Fruit fly (Drosophila melanogaster) whole organism, prepupa: Measurements from ENCODE around the gene lwr.

Experiments
- Blimp-1 ChIP-seq: fragments of 200-800 bp; sonication (Bioruptor generic); optimal IDR thresholded peaks from 3 replicates; lab custom pipeline; 2017; ENCODE audit warnings: missing biosample characterization, missing genetic modification characterization, mild to moderate bottlenecking, moderate library complexity, missing genetic modification reagents
- CG11294 ChIP-seq: fragments of 200-800 bp; sonication (Bioruptor generic); IDR thresholded peaks from 2 replicates; pipeline ENCODE4 v1.3.6; 2022; ENCODE audit warnings: missing biosample characterization, missing genetic modification characterization
- CG11762 ChIP-seq: fragments of 200-800 bp; sonication (Bioruptor generic); optimal IDR thresholded peaks from 3 replicates; lab custom pipeline; 2016; ENCODE audit warnings: missing biosample characterization, missing genetic modification characterization; ENCODE audit not compliant: insufficient read depth
- CG11902 ChIP-seq: fragments of 200-800 bp; sonication (Bioruptor generic); optimal IDR thresholded peaks from 3 replicates; lab custom pipeline; 2016; ENCODE audit warnings: missing biosample characterization, missing genetic modification characterization
- CG15336 ChIP-seq: fragments of 200-800 bp; sonication (Bioruptor generic); IDR thresholded peaks from 2 replicates; pipeline ENCODE4 v1.3.6; 2022; ENCODE audit warnings: missing biosample characterization, missing genetic modification characterization
- CG1621 ChIP-seq: fragments of 200-800 bp; sonication (Bioruptor generic); optimal IDR thresholded peaks from 3 replicates; lab custom pipeline; 2018; ENCODE audit warnings: missing biosample characterization, mild to moderate bottlenecking, missing genetic modification characterization
- CG3032 ChIP-seq: fragments of 200-800 bp; optimal IDR thresholded peaks from 2 replicates; lab custom pipeline; 2019; ENCODE audit warnings: missing biosample characterization, mild to moderate bottlenecking, missing genetic modification characterization, moderate library complexity
- CG31627 ChIP-seq: fragments of 200-800 bp; sonication (Bioruptor generic); optimal IDR thresholded peaks from 3 replicates; lab custom pipeline; 2016; ENCODE audit warnings: missing biosample characterization, missing genetic modification characterization
- CG32006 ChIP-seq: fragments of 200-800 bp; sonication (Bioruptor generic); optimal IDR thresholded peaks from 3 replicates; lab custom pipeline; 2017; ENCODE audit warnings: missing biosample characterization, mild to moderate bottlenecking, missing genetic modification characterization
- CG34406 ChIP-seq: fragments of 200-800 bp; sonication (Bioruptor generic); optimal IDR thresholded peaks from 3 replicates; lab custom pipeline; 2016; ENCODE audit warnings: missing biosample characterization, missing genetic modification characterization
- CG4318 ChIP-seq: fragments of 200-800 bp; sonication (Bioruptor generic); optimal IDR thresholded peaks from 3 replicates; lab custom pipeline; 2017; ENCODE audit warnings: missing biosample characterization, mild to moderate bottlenecking, missing genetic modification characterization
- CG6163 ChIP-seq: fragments of 200-800 bp; sonication (Bioruptor generic); IDR thresholded peaks from 3 replicates; pipeline ENCODE4 v1.3.6; 2022; ENCODE audit warnings: missing biosample characterization, missing genetic modification characterization
- CG6276 ChIP-seq: fragments of 200-800 bp; sonication (Bioruptor generic); optimal IDR thresholded peaks from 2 replicates; lab custom pipeline; 2017; ENCODE audit warnings: missing biosample characterization, mild to moderate bottlenecking, missing genetic modification characterization
- CG6792 ChIP-seq: fragments of 200-800 bp; sonication (Bioruptor generic); optimal IDR thresholded peaks from 3 replicates; lab custom pipeline; 2016; ENCODE audit warnings: missing biosample characterization, missing genetic modification characterization
- CG6808 ChIP-seq: fragments of 200-800 bp; sonication (Bioruptor generic); optimal IDR thresholded peaks from 3 replicates; lab custom pipeline; 2017; ENCODE audit warnings: missing biosample characterization, missing genetic modification characterization, mild to moderate bottlenecking, moderate library complexity, missing genetic modification reagents
- CG6854 ChIP-seq: fragments of 200-800 bp; sonication (Bioruptor generic); optimal IDR thresholded peaks from 2 replicates; lab custom pipeline; 2017; ENCODE audit warnings: missing biosample characterization, mild to moderate bottlenecking, missing genetic modification characterization
- CG7368 ChIP-seq: fragments of 200-800 bp; sonication (Bioruptor generic); optimal IDR thresholded peaks from 3 replicates; lab custom pipeline; 2016; ENCODE audit warnings: missing biosample characterization, missing genetic modification characterization
- CG8119 ChIP-seq: fragments of 200-800 bp; sonication (Bioruptor generic); IDR thresholded peaks from 3 replicates; pipeline ENCODE4 v1.3.6; 2022; ENCODE audit warnings: missing biosample characterization, missing genetic modification characterization
- CG8632 ChIP-seq: fragments of 200-800 bp; sonication (Bioruptor generic); optimal IDR thresholded peaks from 3 replicates; lab custom pipeline; 2016; ENCODE audit warnings: missing biosample characterization, missing genetic modification characterization
- CG9139 ChIP-seq: fragments of 200-800 bp; sonication (Bioruptor generic); optimal IDR thresholded peaks from 3 replicates; lab custom pipeline; 2017; ENCODE audit warnings: missing biosample characterization, mild to moderate bottlenecking, missing genetic modification characterization
- Eip75B ChIP-seq: fragments of 200-800 bp; sonication (Bioruptor generic); optimal IDR thresholded peaks from 3 replicates; lab custom pipeline; 2016; ENCODE audit warnings: missing biosample characterization, missing genetic modification characterization
- Eip78C ChIP-seq: fragments of 200-800 bp; sonication (Bioruptor generic); peaks from one replicate; lab custom pipeline; 2016; ENCODE audit warnings: missing biosample characterization, missing genetic modification characterization
- Eip93F ChIP-seq: fragments of 200-800 bp; sonication (Bioruptor generic); optimal IDR thresholded peaks from 2 replicates; lab custom pipeline; 2016; ENCODE audit warnings: missing biosample characterization, mild to moderate bottlenecking, missing genetic modification characterization
- Ets96B ChIP-seq: fragments of 200-800 bp; optimal IDR thresholded peaks from 2 replicates; lab custom pipeline; 2019; ENCODE audit warnings: missing biosample characterization, mild to moderate bottlenecking, missing genetic modification characterization, moderate library complexity
- Gug ChIP-seq: fragments of 200-800 bp; sonication (Bioruptor generic); IDR thresholded peaks from 2 replicates; pipeline ENCODE4 v1.3.6; 2022; ENCODE audit warnings: missing biosample characterization, missing genetic modification characterization
- Hr38 ChIP-seq: sonication (Bioruptor generic); optimal IDR thresholded peaks from 2 replicates; lab custom pipeline; 2016; ENCODE audit warnings: missing biosample characterization, missing genetic modification characterization
- Lpt ChIP-seq: fragments of 200-800 bp; sonication (Bioruptor generic); optimal IDR thresholded peaks from 3 replicates; lab custom pipeline; 2016; ENCODE audit warnings: missing biosample characterization, missing genetic modification characterization
- Met ChIP-seq: fragments of 200-800 bp; sonication (Bioruptor generic); optimal IDR thresholded peaks from 3 replicates; lab custom pipeline; 2016; ENCODE audit warnings: missing biosample characterization, missing genetic modification characterization
- OdsH ChIP-seq: fragments of 200-800 bp; sonication (Bioruptor generic); optimal IDR thresholded peaks from 3 replicates; lab custom pipeline; 2016; ENCODE audit warnings: missing biosample characterization, missing genetic modification characterization
- Smox ChIP-seq: fragments of 200-800 bp; sonication (Bioruptor generic); optimal IDR thresholded peaks from 3 replicates; lab custom pipeline; 2016; ENCODE audit warnings: missing biosample characterization, missing genetic modification characterization
- Sox102F ChIP-seq: fragments of 200-800 bp; sonication (Bioruptor generic); optimal IDR thresholded peaks from 2 replicates; lab custom pipeline; 2016; ENCODE audit warnings: missing biosample characterization, mild to moderate bottlenecking, missing genetic modification characterization
- Sox14 ChIP-seq: fragments of 200-800 bp; sonication (Bioruptor generic); optimal IDR thresholded peaks from 3 replicates; lab custom pipeline; 2016; ENCODE audit warnings: missing biosample characterization, missing genetic modification characterization
- Sox15 ChIP-seq: fragments of 200-800 bp; sonication (Bioruptor generic); optimal IDR thresholded peaks from 3 replicates; lab custom pipeline; 2016; ENCODE audit warnings: missing biosample characterization, missing genetic modification characterization
- achi ChIP-seq: fragments of 200-800 bp; sonication (Bioruptor generic); optimal IDR thresholded peaks from 3 replicates; lab custom pipeline; 2016; ENCODE audit warnings: missing biosample characterization, missing genetic modification characterization
- acj6 ChIP-seq: fragments of 200-800 bp; sonication (Bioruptor generic); optimal IDR thresholded peaks from 3 replicates; lab custom pipeline; 2016; ENCODE audit warnings: missing biosample characterization, missing genetic modification characterization
- cyc ChIP-seq: fragments of 200-800 bp; sonication (Bioruptor generic); optimal IDR thresholded peaks from 3 replicates; lab custom pipeline; 2016; ENCODE audit warnings: missing biosample characterization, missing genetic modification characterization
- dac ChIP-seq: fragments of 200-800 bp; sonication (Bioruptor generic); optimal IDR thresholded peaks from 2 replicates; lab custom pipeline; 2017; ENCODE audit warnings: missing biosample characterization, mild to moderate bottlenecking, missing genetic modification characterization
- dsx ChIP-seq: fragments of 200-800 bp; optimal IDR thresholded peaks from 3 replicates; lab custom pipeline; 2019; ENCODE audit warnings: missing biosample characterization, mild to moderate bottlenecking, missing genetic modification characterization, moderate library complexity; ENCODE audit not compliant: poor library complexity, severe bottlenecking
- esn ChIP-seq: fragments of 200-800 bp; sonication (Bioruptor generic); optimal IDR thresholded peaks from 2 replicates; lab custom pipeline; 2016; ENCODE audit warnings: missing biosample characterization, mild to moderate bottlenecking, missing genetic modification characterization, moderate library complexity
- fd59A ChIP-seq: fragments of 200-800 bp; sonication (Bioruptor generic); optimal IDR thresholded peaks from 2 replicates; lab custom pipeline; 2017; ENCODE audit warnings: missing biosample characterization, mild to moderate bottlenecking, missing genetic modification characterization, missing genetic modification reagents
- fd85E ChIP-seq: fragments of 200-800 bp; sonication (Bioruptor generic); optimal IDR thresholded peaks from 3 replicates; lab custom pipeline; 2016; ENCODE audit warnings: missing biosample characterization, missing genetic modification characterization
- lz ChIP-seq: fragments of 200-800 bp; sonication (Bioruptor generic); optimal IDR thresholded peaks from 3 replicates; lab custom pipeline; 2016; ENCODE audit warnings: missing biosample characterization, missing genetic modification characterization
- net ChIP-seq: fragments of 200-800 bp; sonication (Bioruptor generic); optimal IDR thresholded peaks from 3 replicates; lab custom pipeline; 2016; ENCODE audit warnings: missing biosample characterization, missing genetic modification characterization
- pdm3 ChIP-seq: fragments of 200-800 bp; sonication (Bioruptor generic); optimal IDR thresholded peaks from 3 replicates; lab custom pipeline; 2016; ENCODE audit warnings: missing biosample characterization, missing genetic modification characterization
- salr ChIP-seq, 2 experiments: fragments of 200-800 bp; sonication (Bioruptor generic); optimal IDR thresholded peaks; 3 replicates each; lab custom pipeline; 2016 to 2018; ENCODE audit warnings: missing biosample characterization in 2 of 2, missing genetic modification characterization in 2 of 2, mild to moderate bottlenecking in 1 of 2
- spab ChIP-seq: fragments of 200-800 bp; sonication (Bioruptor generic); optimal IDR thresholded peaks from 2 replicates; lab custom pipeline; 2017; ENCODE audit warnings: missing biosample characterization, mild to moderate bottlenecking, missing genetic modification characterization, missing genetic modification reagents
- topi ChIP-seq: fragments of 200-800 bp; sonication (Bioruptor generic); optimal IDR thresholded peaks from 3 replicates; lab custom pipeline; 2016; ENCODE audit warnings: missing biosample characterization, missing genetic modification characterization
- vri ChIP-seq: fragments of 200-800 bp; sonication (Bioruptor generic); optimal IDR thresholded peaks from 3 replicates; lab custom pipeline; 2016; ENCODE audit warnings: missing biosample characterization, mild to moderate bottlenecking, missing genetic modification characterization

Gene lwr

dm6 chr2L:512028-512427 is 30.4 kb downstream of the lwr start (continued):
- TF ChIP-seq net (GFP tag; lab: Kevin White, UChicago) (peak; percentile 63), CG6854 (GFP tag; lab: Kevin White, UChicago) (no peak), Ets96B (peak; percentile 66), Sox102F (GFP tag; lab: Kevin White, UChicago) (peak; percentile 88), CG9139 (peak; percentile 12), fd59A (GFP tag; lab: Kevin White, UChicago) (peak; percentile 28), dsx (GFP tag; lab: Kevin White, UChicago) (peak; percentile 42), CG7368 (GFP tag; lab: Kevin White, UChicago) (peak; percentile 42), OdsH (GFP tag; lab: Kevin White, UChicago) (peak; percentile 81), CG6792 (GFP tag; lab: Kevin White, UChicago) (peak; percentile 76), Hr38 (no peak)

- TF ChIP-seq Eip75B (GFP tag; lab: Kevin White, UChicago) (peak; percentile 71), CG11762 (GFP tag; lab: Kevin White, UChicago) (peak; percentile 42), CG34406 (GFP tag; lab: Kevin White, UChicago) (peak; percentile 80), Gug (peak; percentile 43; the same call in 1 of the 2 replicates), dsx (GFP tag; lab: Kevin White, UChicago) (peak; percentile 92), CG31627 (GFP tag; lab: Kevin White, UChicago) (no peak), dac (GFP tag; lab: Kevin White, UChicago) (no peak), CG32006 (GFP tag; lab: Kevin White, UChicago) (peak; percentile 31), CG9139 (peak; percentile 95), cyc (peak; percentile 42), acj6 (GFP tag; lab: Kevin White, UChicago) (peak; percentile 21), achi (GFP tag; lab: Kevin White, UChicago) (peak; percentile 62), OdsH (GFP tag; lab: Kevin White, UChicago) (peak; percentile 1), Met (GFP tag; lab: Kevin White, UChicago) (peak; percentile 77), CG6163 (GFP tag; lab: Robert Waterston, UW) (peak; percentile 82), Eip93F (GFP tag; lab: Kevin White, UChicago) (peak; percentile 78), Hr38 (no peak), Ets96B (peak; percentile 84), CG8119 (peak; percentile 60), fd85E (GFP tag; lab: Kevin White, UChicago) (peak; percentile 80), salr (GFP tag; optimal IDR thresholded peaks at IDR 0.05; lab: Kevin White, UChicago) (peak in 1 of 2 experiments; percentile 34), Lpt (GFP tag; lab: Kevin White, UChicago) (peak; percentile 64), Sox15 (GFP tag; lab: Kevin White, UChicago) (no peak), CG6792 (GFP tag; lab: Kevin White, UChicago) (peak; percentile 67), esn (GFP tag; lab: Kevin White, UChicago) (peak; percentile 75), CG15336 (GFP tag; lab: Robert Waterston, UW) (peak; percentile 46; the same call in 1 of the 2 replicates), fd59A (GFP tag; lab: Kevin White, UChicago) (peak; percentile 63), Blimp-1 (peak; percentile 81), lz (GFP tag; lab: Kevin White, UChicago) (peak; percentile 72), CG3032 (tag; lab: Kevin White, UChicago) (peak; percentile 83), Eip78C (GFP tag; lab: Kevin White, UChicago) (peak; percentile 88), CG8632 (peak; percentile 77), CG6808 (GFP tag; lab: Kevin White, UChicago) (peak; percentile 94), CG6276 (GFP tag; lab: Kevin White, UChicago) (peak; percentile 63), CG4318 (no peak), CG11902 (GFP tag; lab: Kevin White, UChicago) (peak; percentile 12), spab (peak; percentile 92), CG11294 (no peak), topi (GFP tag; lab: Kevin White, UChicago) (peak; percentile 78), Smox (peak; percentile 72), CG1621 (tag; lab: Kevin White, UChicago) (peak; percentile 88), vri (GFP tag; lab: Kevin White, UChicago) (peak; percentile 84), net (GFP tag; lab: Kevin White, UChicago) (peak; percentile 74), Sox14 (GFP tag; lab: Kevin White, UChicago) (peak; percentile 94), CG6854 (GFP tag; lab: Kevin White, UChicago) (peak; percentile 98), pdm3 (GFP tag; lab: Kevin White, UChicago) (peak; percentile 54)
Measured at dm6 chr2L:510534-511014, 31.8 kb downstream of the lwr start.
